Fruit fly (Drosophila melanogaster) whole organism, embryonic: ENCODE data around the gene CG44001.

Experiments used
- Ada2b ChIP-seq: fragments of 200-800 bp; sonication (Bioruptor generic); IDR thresholded peaks from 2 replicates; pipeline ENCODE4 v1.3.6; 2022; ENCODE audit warnings: missing biosample characterization, missing genetic modification characterization
- Awh ChIP-seq: fragments of 200-800 bp; sonication (Bioruptor generic); IDR thresholded peaks from 2 replicates; pipeline ENCODE4, ENCODE4 v1.3.6; 2022; ENCODE audit warnings: missing biosample characterization, missing genetic modification characterization
- CG10274 ChIP-seq: fragments of 200-800 bp; sonication (Bioruptor generic); optimal IDR thresholded peaks from 3 replicates; lab custom pipeline; 2017; ENCODE audit warnings: missing biosample characterization, mild to moderate bottlenecking, missing genetic modification characterization
- CG13123 ChIP-seq: fragments of 200-800 bp; sonication (Bioruptor generic); optimal IDR thresholded peaks from 2 replicates; lab custom pipeline; 2016; ENCODE audit warnings: missing biosample characterization, missing genetic modification characterization
- CG13775 ChIP-seq: fragments of 200-800 bp; sonication (Bioruptor generic); optimal IDR thresholded peaks from 3 replicates; lab custom pipeline; 2017; ENCODE audit warnings: missing biosample characterization, mild to moderate bottlenecking, missing genetic modification characterization
- CG14860 ChIP-seq: fragments of 200-800 bp; sonication (Bioruptor generic); IDR thresholded peaks from 3 replicates; pipeline ENCODE4 v1.3.6; 2022; ENCODE audit warnings: missing biosample characterization, missing genetic modification characterization; ENCODE audit not compliant: partially characterized antibody
- CG14965 ChIP-seq: fragments of 200-800 bp; sonication (Bioruptor generic); optimal IDR thresholded peaks from 2 replicates; lab custom pipeline; 2016; ENCODE audit warnings: missing biosample characterization, missing genetic modification characterization, borderline replicate concordance
- CG1529 ChIP-seq: fragments of 200-800 bp; sonication (Bioruptor generic); optimal IDR thresholded peaks from 3 replicates; lab custom pipeline; 2018; ENCODE audit warnings: missing biosample characterization, missing genetic modification characterization
- CG16779 ChIP-seq: fragments of 200-800 bp; sonication (Bioruptor generic); IDR thresholded peaks from 2 replicates; pipeline ENCODE4 v1.3.6; 2022; ENCODE audit warnings: missing biosample characterization, missing genetic modification characterization
- CG16863 ChIP-seq: fragments of 200-800 bp; sonication (Bioruptor generic); optimal IDR thresholded peaks from 3 replicates; lab custom pipeline; 2016; ENCODE audit warnings: missing biosample characterization, missing genetic modification characterization
- CG18011 ChIP-seq: fragments of 200-800 bp; sonication (Bioruptor generic); optimal IDR thresholded peaks from 2 replicates; lab custom pipeline; 2017; ENCODE audit warnings: missing biosample characterization, missing genetic modification characterization, mild to moderate bottlenecking, moderate library complexity, missing genotype
- CG30403 ChIP-seq: fragments of 200-800 bp; sonication (Bioruptor generic); optimal IDR thresholded peaks from 3 replicates; lab custom pipeline; 2016; ENCODE audit warnings: missing biosample characterization, missing genetic modification characterization
- CG33557 ChIP-seq: fragments of 200-800 bp; sonication (Bioruptor generic); optimal IDR thresholded peaks from 2 replicates; lab custom pipeline; 2019; ENCODE audit warnings: missing biosample characterization, mild to moderate bottlenecking, missing genetic modification characterization, moderate library complexity
- CG34422 ChIP-seq: fragments of 200-800 bp; sonication (Bioruptor generic); IDR thresholded peaks from 3 replicates; pipeline ENCODE4 v1.3.6; 2022; ENCODE audit warnings: missing biosample characterization, missing genetic modification characterization
- CG4820 ChIP-seq: fragments of 200-800 bp; sonication (Bioruptor generic); optimal IDR thresholded peaks from 3 replicates; lab custom pipeline; 2016; ENCODE audit warnings: missing biosample characterization, missing genetic modification characterization
- CG6683 ChIP-seq: fragments of 200-800 bp; sonication (Bioruptor generic); optimal IDR thresholded peaks from 2 replicates; lab custom pipeline; 2017; ENCODE audit warnings: missing biosample characterization, mild to moderate bottlenecking, missing genetic modification characterization, missing genetic modification reagents
- CG8765 ChIP-seq: fragments of 200-800 bp; sonication (Bioruptor generic); IDR thresholded peaks from 2 replicates; pipeline ENCODE4 v1.3.6; 2022; ENCODE audit warnings: missing biosample characterization, missing genetic modification characterization
- CG9609 ChIP-seq: fragments of 200-800 bp; sonication (Bioruptor generic); optimal IDR thresholded peaks from 3 replicates; lab custom pipeline; 2016; ENCODE audit warnings: missing biosample characterization, missing genetic modification characterization
- Camta ChIP-seq: fragments of 200-800 bp; sonication (Bioruptor generic); optimal IDR thresholded peaks from 2 replicates; lab custom pipeline; 2016; ENCODE audit warnings: missing biosample characterization, missing genetic modification characterization
- D19A ChIP-seq: fragments of 200-800 bp; optimal IDR thresholded peaks from 3 replicates; lab custom pipeline; 2019; ENCODE audit warnings: missing biosample characterization, mild to moderate bottlenecking, missing genetic modification characterization, moderate library complexity
- Doc3 ChIP-seq: fragments of 200-800 bp; sonication (Bioruptor generic); IDR thresholded peaks from 3 replicates; pipeline ENCODE4 v1.3.6; 2022; ENCODE audit warnings: missing biosample characterization, missing genetic modification characterization; ENCODE audit not compliant: partially characterized antibody
- Dref ChIP-seq: fragments of 200-800 bp; sonication (Bioruptor generic); IDR thresholded peaks from 2 replicates; pipeline ENCODE4 v1.3.6; 2022; ENCODE audit warnings: missing biosample characterization, missing genetic modification characterization
- E2f2 ChIP-seq: fragments of 200-800 bp; sonication (Bioruptor generic); IDR thresholded peaks from 2 replicates; pipeline ENCODE4 v1.3.6; 2022; ENCODE audit warnings: missing biosample characterization, missing genetic modification characterization
- Eip74EF ChIP-seq, 2 experiments: fragments of 200-800 bp in 1 of 2; fragments of >200 bp in 1 of 2; sonication (Bioruptor generic) in 1 of 2; optimal IDR thresholded peaks; 2 replicates each; lab custom pipeline; 2017 to 2019; ENCODE audit warnings: missing biosample characterization in 2 of 2, missing genetic modification characterization in 2 of 2, mild to moderate bottlenecking in 1 of 2, moderate library complexity in 1 of 2
- Elba2 ChIP-seq: fragments of 200-800 bp; sonication (Bioruptor generic); optimal IDR thresholded peaks from 3 replicates; lab custom pipeline; 2016; ENCODE audit warnings: missing biosample characterization, missing genetic modification characterization
- HHEX ChIP-seq: fragments of 200-800 bp; sonication (Bioruptor generic); optimal IDR thresholded peaks from 3 replicates; lab custom pipeline; 2017; ENCODE audit warnings: missing biosample characterization, mild to moderate bottlenecking, missing genetic modification characterization, missing genetic modification reagents
- HLH4C ChIP-seq: fragments of 200-800 bp; sonication (Bioruptor generic); IDR thresholded peaks from 3 replicates; pipeline ENCODE4 v1.3.6; 2022; ENCODE audit warnings: missing biosample characterization, missing genetic modification characterization; ENCODE audit not compliant: partially characterized antibody
- Mes4 ChIP-seq: fragments of 200-800 bp; sonication (Bioruptor generic); optimal IDR thresholded peaks from 2 replicates; lab custom pipeline; 2016; ENCODE audit warnings: missing biosample characterization, missing genetic modification characterization
- NC2α ChIP-seq: fragments of 200-800 bp; sonication (Bioruptor generic); optimal IDR thresholded peaks from 2 replicates; lab custom pipeline; 2016; ENCODE audit warnings: missing biosample characterization, missing genetic modification characterization
- Neu2 ChIP-seq: fragments of 200-800 bp; sonication (Bioruptor generic); optimal IDR thresholded peaks from 3 replicates; lab custom pipeline; 2016; ENCODE audit warnings: missing biosample characterization, missing genetic modification characterization, borderline replicate concordance
- Spps ChIP-seq: fragments of 200-800 bp; sonication (Bioruptor generic); optimal IDR thresholded peaks from 2 replicates; lab custom pipeline; 2018; ENCODE audit warnings: missing biosample characterization, mild to moderate bottlenecking, missing genetic modification characterization
- Tbp ChIP-seq: fragments of >200 bp; optimal IDR thresholded peaks from 2 replicates; lab custom pipeline; 2018; ENCODE audit warnings: missing biosample characterization, missing genetic modification characterization
- Xbp1 ChIP-seq: fragments of 200-800 bp; sonication (Bioruptor generic); optimal IDR thresholded peaks from 3 replicates; lab custom pipeline; 2016; ENCODE audit warnings: missing biosample characterization, mild to moderate bottlenecking, missing genetic modification characterization
- ab ChIP-seq: fragments of 200-800 bp; sonication (Bioruptor generic); optimal IDR thresholded peaks from 2 replicates; lab custom pipeline; 2016; ENCODE audit warnings: missing biosample characterization, missing genetic modification characterization
- ase ChIP-seq: fragments of 200-800 bp; sonication (Bioruptor generic); IDR thresholded peaks from 3 replicates; pipeline ENCODE4 v1.3.6; 2022; ENCODE audit warnings: missing biosample characterization, missing genetic modification characterization
- chif ChIP-seq, 2 experiments: fragments of 200-800 bp; sonication (Bioruptor generic); optimal IDR thresholded peaks; 3 replicates each; lab custom pipeline; 2016; ENCODE audit warnings: missing biosample characterization in 2 of 2, missing genetic modification characterization in 2 of 2
- croc ChIP-seq: fragments of 200-800 bp; sonication (Bioruptor generic); conservative IDR thresholded peaks from 3 replicates; pipeline ENCODE4 v1.3.6; 2022; ENCODE audit warnings: missing biosample characterization, missing genetic modification characterization
- danr ChIP-seq: fragments of 200-800 bp; sonication (Bioruptor generic); IDR thresholded peaks from 2 replicates; pipeline ENCODE4 v1.3.6; 2022; ENCODE audit warnings: missing biosample characterization, missing genetic modification characterization
- grn ChIP-seq: fragments of 200-800 bp; sonication (Bioruptor generic); optimal IDR thresholded peaks from 3 replicates; lab custom pipeline; 2017; ENCODE audit warnings: missing biosample characterization, missing genetic modification characterization
- gsb-n ChIP-seq: fragments of 200-800 bp; sonication (Bioruptor generic); optimal IDR thresholded peaks from 3 replicates; lab custom pipeline; 2018; ENCODE audit warnings: missing biosample characterization, mild to moderate bottlenecking, missing genetic modification characterization
- jing ChIP-seq: fragments of 200-800 bp; sonication (Bioruptor generic); optimal IDR thresholded peaks from 2 replicates; lab custom pipeline; 2018; ENCODE audit warnings: missing biosample characterization, mild to moderate bottlenecking, missing genetic modification characterization
- knrl ChIP-seq: fragments of 200-800 bp; sonication (Bioruptor generic); IDR thresholded peaks from 3 replicates; pipeline ENCODE4 v1.3.6; 2022; ENCODE audit warnings: missing biosample characterization, missing genetic modification characterization; ENCODE audit not compliant: partially characterized antibody
- mirr ChIP-seq: fragments of 200-800 bp; sonication (Bioruptor generic); optimal IDR thresholded peaks from 3 replicates; lab custom pipeline; 2018; ENCODE audit warnings: missing biosample characterization, mild to moderate bottlenecking, missing genetic modification characterization
- nmo ChIP-seq: fragments of 200-800 bp; sonication (Bioruptor generic); optimal IDR thresholded peaks from 2 replicates; lab custom pipeline; 2018; ENCODE audit warnings: missing biosample characterization, mild to moderate bottlenecking, missing genetic modification characterization, moderate library complexity
- pzg ChIP-seq: fragments of 200-800 bp; sonication (Bioruptor generic); optimal IDR thresholded peaks from 3 replicates; lab custom pipeline; 2018; ENCODE audit warnings: missing biosample characterization, mild to moderate bottlenecking, missing genetic modification characterization, moderate library complexity
- slbo ChIP-seq: fragments of 200-800 bp; sonication (Bioruptor generic); IDR thresholded peaks from 2 replicates; pipeline ENCODE4 v1.3.6; 2022; ENCODE audit warnings: missing biosample characterization, missing genetic modification characterization
- tap ChIP-seq: fragments of 200-800 bp; optimal IDR thresholded peaks from 3 replicates; lab custom pipeline; 2019; ENCODE audit warnings: missing biosample characterization, mild to moderate bottlenecking, missing genetic modification characterization, moderate library complexity
- trh ChIP-seq: fragments of 200-800 bp; sonication (Bioruptor generic); optimal IDR thresholded peaks from 2 replicates; lab custom pipeline; 2016; ENCODE audit warnings: missing biosample characterization, missing genetic modification characterization
- zf30C ChIP-seq: fragments of 200-800 bp; sonication (Bioruptor generic); optimal IDR thresholded peaks from 3 replicates; lab custom pipeline; 2018; ENCODE audit warnings: missing biosample characterization, mild to moderate bottlenecking, missing genetic modification characterization

CG44001 gene

DNA sequence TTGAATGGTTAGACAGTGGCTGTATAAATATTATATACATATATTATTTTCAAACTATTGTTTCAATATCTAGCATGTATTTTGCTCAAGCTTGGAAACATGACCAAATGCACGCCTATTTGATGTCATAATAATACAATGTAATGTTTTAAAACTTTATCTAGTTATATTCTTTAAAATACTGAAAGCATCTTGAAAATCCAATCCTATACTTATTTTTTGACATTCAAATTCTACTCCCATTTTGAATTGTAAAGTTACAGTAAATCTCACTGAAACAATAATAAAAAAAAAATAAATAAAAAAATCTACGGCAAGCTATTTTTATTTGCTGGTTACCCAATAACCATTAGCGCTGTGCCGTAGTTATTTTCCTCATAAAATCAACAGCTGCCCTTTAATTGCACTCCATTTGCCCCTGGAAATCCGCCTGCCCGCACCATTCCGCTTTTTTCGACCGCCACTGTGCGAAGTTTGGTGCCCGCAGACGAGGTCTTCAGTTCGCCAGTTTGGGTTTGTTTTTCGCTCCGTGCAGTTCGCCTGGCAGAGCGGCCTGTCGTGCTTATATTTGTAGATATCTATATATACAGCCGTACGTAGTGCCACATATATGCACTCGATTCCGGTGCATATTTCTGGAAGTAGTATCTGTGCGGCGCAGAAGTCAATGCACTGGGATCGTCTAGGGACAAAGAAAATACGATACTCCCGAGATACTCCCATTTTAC is 2.0 kb downstream of the CG44001 start (continued):
- TF ChIP-seq HLH4C (no peak), CG14860 (GFP tag; lab: Robert Waterston, UW) (no peak), jing (GFP tag; lab: Kevin White, UChicago) (no peak), ab (GFP tag; lab: Kevin White, UChicago) (no peak), Eip74EF (GFP tag; optimal IDR thresholded peaks at IDR 0.05; lab: Kevin White, UChicago) (peak in 1 of 2 experiments; percentile 55), CG13775 (GFP tag; lab: Kevin White, UChicago) (peak; percentile 67), chif (GFP tag; optimal IDR thresholded peaks at IDR 0.05; lab: Kevin White, UChicago) (peak in 1 of 2 experiments; percentile 51), slbo (GFP tag; lab: Robert Waterston, UW) (peak; percentile 69), mirr (GFP tag; lab: Kevin White, UChicago) (peak; percentile 25), Elba2 (GFP tag; lab: Kevin White, UChicago) (no peak), Neu2 (no peak), CG10274 (GFP tag; lab: Kevin White, UChicago) (no peak), CG1529 (GFP tag; lab: Kevin White, UChicago) (peak; percentile 1), zf30C (no peak), D19A (tag; lab: Kevin White, UChicago) (peak; percentile 75), Dref (GFP tag; lab: Robert Waterston, UW) (no peak), Camta (GFP tag; lab: Kevin White, UChicago) (peak; percentile 35), CG8765 (no peak), Xbp1 (peak; percentile 47), CG34422 (GFP tag; lab: Robert Waterston, UW) (peak; percentile 48; the same call in 2 of the 3 replicates), CG9609 (peak; percentile 5), Doc3 (GFP tag; lab: Robert Waterston, UW) (no peak), Spps (tag; lab: Kevin White, UChicago) (no peak), trh (peak; percentile 19), danr (GFP tag; lab: Robert Waterston, UW) (peak; percentile 11; the same call in 1 of the 2 replicates), CG13123 (no peak), CG6683 (GFP tag; lab: Kevin White, UChicago) (no peak), Mes4 (no peak), Tbp (GFP tag; lab: Kevin White, UChicago) (no peak), CG16779 (peak; percentile 62), CG33557 (GFP tag; lab: Kevin White, UChicago) (no peak), ase (GFP tag; lab: Robert Waterston, UW) (peak; percentile 54; the same call in 2 of the 3 replicates), knrl (GFP tag; lab: Robert Waterston, UW) (no peak; the same call in 2 of the 3 replicates), E2f2 (GFP tag; lab: Robert Waterston, UW) (0 out of 2 replicates have a peak, but pooled peaks have one; percentile 23), HHEX (GFP tag; lab: Kevin White, UChicago) (peak; percentile 69), croc (peak; percentile 35; the same call in 1 of the 3 replicates), CG30403 (GFP tag; lab: Kevin White, UChicago) (peak; percentile 56), CG16863 (GFP tag; lab: Kevin White, UChicago) (peak; percentile 52), NC2α (GFP tag; lab: Kevin White, UChicago) (no peak), pzg (GFP tag; lab: Kevin White, UChicago) (no peak), CG4820 (peak; percentile 10), CG18011 (GFP tag; lab: Kevin White, UChicago) (no peak), gsb-n (tag; lab: Kevin White, UChicago) (peak; percentile 32), Ada2b (GFP tag; lab: Robert Waterston, UW) (no peak), CG14965 (GFP tag; lab: Kevin White, UChicago) (no peak), grn (GFP tag; lab: Kevin White, UChicago) (no peak), Awh (GFP tag; lab: Robert Waterston, UW) (peak; percentile 65), tap (tag; lab: Kevin White, UChicago) (peak; percentile 23), nmo (peak; percentile 54)
